Worm (Caenorhabditis elegans) whole organism, young adult: Measurements from ENCODE around the gene T14B1.1.
A peak's percentile ranks its signal among the peaks of the same experiment; 100 is the strongest.

Source experiments
- B0019.2 ChIP-seq: fragments of 200-800 bp; sonication (Bioruptor generic); conservative IDR thresholded peaks from 2 replicates; pipeline ENCODE4 v1.3.6; 2022; ENCODE audit warnings: missing genetic modification reagents, missing genetic modification characterization, missing compliant biosample characterization
- B0261.1 ChIP-seq: sonication (generic microtip); optimal IDR thresholded peaks from 2 replicates; lab custom pipeline; 2016; ENCODE audit warnings: mild to moderate bottlenecking, missing genetic modification characterization, moderate library complexity, missing compliant biosample characterization
- F39B2.1 ChIP-seq: fragments of 200-800 bp; sonication (Bioruptor generic); IDR thresholded peaks from 2 replicates; pipeline ENCODE4 v1.3.6; 2022; ENCODE audit warnings: missing genetic modification reagents, missing genetic modification characterization, missing compliant biosample characterization
- F49E8.2 ChIP-seq: sonication (generic microtip); optimal IDR thresholded peaks from 3 replicates; lab custom pipeline; 2017; ENCODE audit warnings: missing genetic modification characterization, mild to moderate bottlenecking, missing compliant biosample characterization, antibody characterized with exemption, moderate library complexity; ENCODE audit not compliant: insufficient read depth
- F52B5.7 ChIP-seq: sonication (generic microtip); optimal IDR thresholded peaks from 2 replicates; lab custom pipeline; 2016; ENCODE audit warnings: mild to moderate bottlenecking, missing genetic modification characterization, missing compliant biosample characterization
- F57A8.1 ChIP-seq: fragments of 200-800 bp; sonication (Bioruptor generic); optimal IDR thresholded peaks from 2 replicates; lab custom pipeline; 2018; ENCODE audit warnings: mild to moderate bottlenecking, missing genetic modification characterization, moderate library complexity, missing compliant biosample characterization
- K11D2.4 ChIP-seq: fragments of 200-800 bp; sonication (Bioruptor generic); IDR thresholded peaks from 2 replicates; pipeline ENCODE4 v1.3.6; 2022; ENCODE audit warnings: missing genetic modification reagents, missing genetic modification characterization, missing compliant biosample characterization
- T07F8.4 ChIP-seq: sonication (generic microtip); optimal IDR thresholded peaks from 2 replicates; lab custom pipeline; 2016; ENCODE audit warnings: mild to moderate bottlenecking, missing genetic modification characterization, moderate library complexity, missing compliant biosample characterization
- Y53F4B.3 ChIP-seq: fragments of 200-800 bp; sonication (Bioruptor generic); IDR thresholded peaks from 2 replicates; pipeline ENCODE4 v1.3.6; 2022; ENCODE audit warnings: missing genetic modification reagents, missing genetic modification characterization, missing compliant biosample characterization
- Y95B8A.8 ChIP-seq: fragments of 200-800 bp; sonication (Bioruptor generic); IDR thresholded peaks from 2 replicates; pipeline ENCODE4 v1.3.6; 2022; ENCODE audit warnings: missing genetic modification reagents, missing genetic modification characterization, missing compliant biosample characterization
- akir-1 ChIP-seq: fragments of 200-800 bp; sonication (Bioruptor generic); optimal IDR thresholded peaks from 2 replicates; lab custom pipeline; 2018; ENCODE audit warnings: mild to moderate bottlenecking, missing genetic modification characterization, moderate library complexity, missing compliant biosample characterization
- ama-1 ChIP-seq, 3 experiments: fragments of 150-350 bp in 1 of 3; sonication (generic microtip) in 2 of 3; optimal IDR thresholded peaks; 2 replicates each; lab custom pipeline; 2014 to 2018; ENCODE audit warnings: missing biosample characterization in 2 of 3, missing genetic modification characterization in 2 of 3, missing genetic modification reagents in 2 of 3
- attf-3 ChIP-seq: fragments of 200-800 bp; sonication (Bioruptor generic); conservative IDR thresholded peaks from 2 replicates; pipeline ENCODE4 v1.3.6; 2022; ENCODE audit warnings: missing genetic modification reagents, missing genetic modification characterization, missing compliant biosample characterization
- cebp-1 ChIP-seq, 2 experiments: fragments of 200-800 bp in 1 of 2; sonication (Bioruptor generic) in 1 of 2; sonication (generic microtip) in 1 of 2; IDR thresholded peaks in 1 of 2; optimal IDR thresholded peaks in 1 of 2; 2 replicates each; pipeline versions ENCODE4 v1.3.6 to Lab custom; 2017 to 2022; ENCODE audit warnings: missing compliant biosample characterization in 2 of 2, missing genetic modification characterization in 2 of 2, mild to moderate bottlenecking in 1 of 2, missing genetic modification reagents in 1 of 2, moderate library complexity in 1 of 2
- ceh-100 ChIP-seq: fragments of 200-800 bp; sonication (Bioruptor generic); IDR thresholded peaks from 2 replicates; pipeline ENCODE4 v1.3.6; 2022; ENCODE audit warnings: missing genetic modification reagents, missing genetic modification characterization, missing compliant biosample characterization
- ceh-27 ChIP-seq: fragments of 200-800 bp; sonication (Bioruptor generic); optimal IDR thresholded peaks from 2 replicates; lab custom pipeline; 2018; ENCODE audit warnings: mild to moderate bottlenecking, missing genetic modification characterization, moderate library complexity, missing compliant biosample characterization
- ceh-40 ChIP-seq: fragments of 200-800 bp; sonication (Bioruptor generic); IDR thresholded peaks from 2 replicates; pipeline ENCODE4 v1.3.6; 2022; ENCODE audit warnings: missing genetic modification characterization, missing compliant biosample characterization
- ceh-91 ChIP-seq: fragments of 200-800 bp; sonication (Bioruptor generic); IDR thresholded peaks from 2 replicates; pipeline ENCODE4 v1.3.6; 2022; ENCODE audit warnings: missing genetic modification reagents, missing genetic modification characterization, missing compliant biosample characterization
- chd-7 ChIP-seq: sonication (generic microtip); optimal IDR thresholded peaks from 2 replicates; lab custom pipeline; 2016; ENCODE audit warnings: mild to moderate bottlenecking, missing genetic modification characterization, moderate library complexity, missing compliant biosample characterization
- dpff-1 ChIP-seq: sonication (generic microtip); optimal IDR thresholded peaks from 2 replicates; lab custom pipeline; 2017; ENCODE audit warnings: mild to moderate bottlenecking, missing genetic modification characterization, missing compliant biosample characterization
- ets-4 ChIP-seq: fragments of 200-800 bp; sonication (Bioruptor generic); optimal IDR thresholded peaks from 2 replicates; lab custom pipeline; 2018; ENCODE audit warnings: mild to moderate bottlenecking, missing genetic modification characterization, missing compliant biosample characterization
- hlh-26 ChIP-seq: fragments of 200-800 bp; sonication (Bioruptor generic); conservative IDR thresholded peaks from 2 replicates; pipeline ENCODE4 v1.3.6; 2022; ENCODE audit warnings: missing genetic modification reagents, missing genetic modification characterization, missing compliant biosample characterization
- hmg-1.2 ChIP-seq: fragments of 200-800 bp; sonication (Bioruptor generic); IDR thresholded peaks from 2 replicates; pipeline ENCODE4 v1.3.6; 2022; ENCODE audit warnings: missing genetic modification reagents, missing genetic modification characterization, missing compliant biosample characterization
- let-607 ChIP-seq, 2 experiments: fragments of 200-800 bp in 1 of 2; sonication (Bioruptor generic) in 1 of 2; sonication (generic microtip) in 1 of 2; optimal IDR thresholded peaks; 2 replicates each; lab custom pipeline; 2016 to 2018; ENCODE audit warnings: mild to moderate bottlenecking in 2 of 2, missing compliant biosample characterization in 2 of 2, missing genetic modification characterization in 2 of 2, moderate library complexity in 2 of 2, missing genotype in 1 of 2
- lin-26 ChIP-seq: fragments of 200-800 bp; sonication (Bioruptor generic); IDR thresholded peaks from 2 replicates; pipeline ENCODE4 v1.3.6; 2022; ENCODE audit warnings: missing genetic modification reagents, missing genetic modification characterization, missing compliant biosample characterization
- madf-3 ChIP-seq: fragments of 200-800 bp; sonication (Bioruptor generic); IDR thresholded peaks from 2 replicates; pipeline ENCODE4 v1.3.6; 2022; ENCODE audit warnings: missing genetic modification reagents, missing genetic modification characterization, missing compliant biosample characterization
- mcd-1 ChIP-seq: fragments of 200-800 bp; sonication (Bioruptor generic); IDR thresholded peaks from 2 replicates; pipeline ENCODE4 v1.3.6; 2022; ENCODE audit warnings: missing genetic modification reagents, missing genetic modification characterization, missing compliant biosample characterization
- nfya-2 ChIP-seq: fragments of 200-800 bp; sonication (Bioruptor generic); IDR thresholded peaks from 2 replicates; pipeline ENCODE4 v1.3.6; 2022; ENCODE audit warnings: missing genetic modification reagents, missing genetic modification characterization, missing compliant biosample characterization
- nfyb-1 ChIP-seq: fragments of 200-800 bp; sonication (Bioruptor generic); IDR thresholded peaks from 2 replicates; pipeline ENCODE4 v1.3.6; 2022; ENCODE audit warnings: missing genetic modification reagents, missing genetic modification characterization, missing compliant biosample characterization
- nhr-120 ChIP-seq: fragments of 200-800 bp; sonication (Bioruptor generic); IDR thresholded peaks from 2 replicates; pipeline ENCODE4 v1.3.6; 2022; ENCODE audit warnings: missing genetic modification characterization, missing compliant biosample characterization
- nhr-27 ChIP-seq: fragments of 200-800 bp; sonication (Bioruptor generic); optimal IDR thresholded peaks from 2 replicates; lab custom pipeline; 2018; ENCODE audit warnings: mild to moderate bottlenecking, missing genetic modification characterization, moderate library complexity, missing compliant biosample characterization
- nhr-80 ChIP-seq: sonication (generic microtip); optimal IDR thresholded peaks from 2 replicates; lab custom pipeline; 2016; ENCODE audit warnings: missing genetic modification characterization, missing compliant biosample characterization
- sea-2 ChIP-seq: fragments of 200-800 bp; sonication (Bioruptor generic); IDR thresholded peaks from 2 replicates; pipeline ENCODE4 v1.3.6; 2022; ENCODE audit warnings: missing genetic modification characterization, missing compliant biosample characterization
- tlf-1 ChIP-seq: fragments of 200-800 bp; sonication (Bioruptor generic); optimal IDR thresholded peaks from 2 replicates; lab custom pipeline; 2018; ENCODE audit warnings: mild to moderate bottlenecking, missing genetic modification characterization, missing compliant biosample characterization
- zfh-2 ChIP-seq: fragments of 200-800 bp; sonication (Bioruptor generic); conservative IDR thresholded peaks from 2 replicates; pipeline ENCODE4 v1.3.6; 2022; ENCODE audit warnings: missing genetic modification reagents, missing genetic modification characterization, missing compliant biosample characterization

The T14B1.1 gene

DNA sequence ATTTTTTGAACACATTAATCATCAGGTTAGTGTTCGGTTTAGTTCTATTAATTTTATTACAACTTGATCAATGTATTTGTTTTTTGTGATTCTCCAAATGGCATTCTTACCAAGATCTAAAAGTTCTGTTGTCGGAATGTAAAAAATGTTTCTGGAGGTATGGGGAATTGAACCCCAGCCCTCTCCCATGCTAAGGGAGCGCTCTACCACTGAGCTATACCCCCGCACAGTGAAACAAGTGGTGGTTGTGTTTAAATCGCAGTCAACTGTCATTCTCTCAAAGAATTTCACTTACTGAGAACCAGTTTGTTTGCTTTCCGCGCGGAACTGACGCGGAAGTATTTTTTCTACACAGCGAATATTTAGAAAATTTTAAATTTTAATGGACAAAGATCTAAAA is 30.8 kb downstream of the T14B1.1 start (continued):
- TF ChIP-seq K11D2.4 (no peak), ets-4 (GFP tag; lab: Kevin White, UChicago) (peak; percentile 11), F49E8.2 (tag; lab: Kevin White, UChicago) (peak; percentile 27), mcd-1 (GFP tag; lab: Robert Waterston, UW) (peak; percentile 40; the same call in 1 of the 2 replicates), B0261.1 (tag; lab: Kevin White, UChicago) (peak; percentile 95), attf-3 (GFP tag; lab: Robert Waterston, UW) (peak; percentile 45; the same call in 1 of the 2 replicates), Y95B8A.8 (GFP tag; lab: Robert Waterston, UW) (0 out of 2 replicates have a peak, but pooled peaks have one; percentile 32), cebp-1 (GFP tag; IDR thresholded peaks at IDR 0.05; lab: Robert Waterston, UW) (no peak), cebp-1 (tag; optimal IDR thresholded peaks at IDR 0.05; lab: Kevin White, UChicago) (peak; percentile 59), akir-1 (GFP tag; lab: Kevin White, UChicago) (peak; percentile 55), dpff-1 (tag; lab: Kevin White, UChicago) (peak; percentile 41), chd-7 (peak; percentile 85), F52B5.7 (tag; lab: Kevin White, UChicago) (peak; percentile 80), F57A8.1 (peak; percentile 60), let-607 (tag; optimal IDR thresholded peaks at IDR 0.05; lab: Kevin White, UChicago) (peak; percentile 14 to 57), F39B2.1 (no peak), nfyb-1 (GFP tag; lab: Robert Waterston, UW) (peak; percentile 92), ama-1 (optimal IDR thresholded peaks at IDR 0.05; lab: Kevin White, UChicago) (no peak), ama-1 (GFP tag; optimal IDR thresholded peaks at IDR 0.05; lab: Kevin White, UChicago) (peak in 1 of 2 experiments; percentile 95), hlh-26 (GFP tag; lab: Robert Waterston, UW) (no peak), madf-3 (GFP tag; lab: Robert Waterston, UW) (peak; percentile 73; the same call in 1 of the 2 replicates), ceh-40 (GFP tag; lab: Robert Waterston, UW) (peak; percentile 90), tlf-1 (GFP tag; lab: Kevin White, UChicago) (no peak), B0019.2 (GFP tag; lab: Robert Waterston, UW) (peak; percentile 61; the same call in 1 of the 2 replicates), T07F8.4 (peak; percentile 76)
- TF ChIP-seq, all 124 proteins: peak for 76

- TF ChIP-seq ceh-27 (GFP tag; lab: Kevin White, UChicago) (no peak), nhr-27 (tag; lab: Kevin White, UChicago) (no peak), sea-2 (GFP tag; lab: Robert Waterston, UW) (0 out of 2 replicates have a peak, but pooled peaks have one; percentile 18), ceh-100 (GFP tag; lab: Robert Waterston, UW) (no peak), Y53F4B.3 (no peak), nfya-2 (no peak), hmg-1.2 (GFP tag; lab: Robert Waterston, UW) (peak; percentile 10; the same call in 1 of the 2 replicates), nhr-80 (tag; lab: Kevin White, UChicago) (peak; percentile 38), ceh-91 (no peak), nhr-120 (GFP tag; lab: Robert Waterston, UW) (no peak), lin-26 (GFP tag; lab: Robert Waterston, UW) (no peak), ceh-40 (GFP tag; lab: Robert Waterston, UW) (no peak), zfh-2 (GFP tag; lab: Robert Waterston, UW) (peak; percentile 86), attf-3 (GFP tag; lab: Robert Waterston, UW) (no peak)
Measured at ce11 chrX:9637137-9637536, 31.4 kb downstream of the T14B1.1 start.
